Worm (Caenorhabditis elegans) whole organism, midembryonic: ENCODE measurements around the gene W05H7.1.

Experiments used
- T22C8.4 ChIP-seq: fragments of 200-800 bp; sonication (Bioruptor generic); IDR thresholded peaks from 2 replicates; pipeline ENCODE4 v1.3.6; 2022; ENCODE audit warnings: missing genetic modification characterization, missing compliant biosample characterization
- cog-1 ChIP-seq: sonication (generic microtip); optimal IDR thresholded peaks from 2 replicates; lab custom pipeline; 2016; ENCODE audit warnings: missing genetic modification characterization, missing compliant biosample characterization
- flt-1 ChIP-seq: fragments of 200-800 bp; sonication (Bioruptor generic); IDR thresholded peaks from 2 replicates; pipeline ENCODE4 v1.3.6; 2022; ENCODE audit warnings: missing genetic modification characterization, missing compliant biosample characterization
- med-1 ChIP-seq: sonication (generic microtip); optimal IDR thresholded peaks from 2 replicates; lab custom pipeline; 2017; ENCODE audit warnings: missing genetic modification characterization, mild to moderate bottlenecking, missing compliant biosample characterization, antibody characterized with exemption, missing genetic modification reagents; ENCODE audit not compliant: insufficient read depth
- ztf-23 ChIP-seq: fragments of 200-800 bp; sonication (Bioruptor generic); IDR thresholded peaks from 2 replicates; pipeline ENCODE4 v1.3.6; 2022; ENCODE audit warnings: missing genetic modification reagents, missing genetic modification characterization, missing compliant biosample characterization

DNA sequence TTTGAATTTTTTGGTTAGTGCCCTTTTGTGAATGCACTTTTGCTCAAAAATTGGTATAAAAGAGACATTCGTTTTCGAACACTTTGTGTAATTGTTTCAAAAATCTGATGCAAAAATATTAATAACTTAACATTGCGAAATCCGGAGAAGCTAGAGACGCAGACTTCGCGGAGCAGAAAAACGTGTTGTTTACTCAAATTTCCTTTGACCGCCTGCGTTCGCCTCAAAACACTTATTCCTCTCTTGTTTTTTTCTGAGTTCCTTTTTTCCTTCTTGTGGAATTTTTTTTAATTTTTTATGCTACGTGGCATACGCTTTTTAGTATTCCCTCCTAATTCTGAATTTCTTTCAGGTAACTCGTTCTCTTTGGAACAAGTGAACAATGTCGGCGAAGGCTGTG is 28.6 kb downstream of the W05H7.1 start, which contains the start of gene acly-1:
- TF ChIP-seq flt-1 (GFP tag; lab: Robert Waterston, UW) (no peak), T22C8.4 (GFP tag; lab: Robert Waterston, UW) (no peak), cog-1 (tag; lab: Kevin White, UChicago) (no peak), ztf-23 (no peak), med-1 (no peak)
